Fruit fly (Drosophila melanogaster): ENCODE data around the gene CG31115.
A peak's percentile ranks its signal among the peaks of the same experiment; 100 is the strongest.

CG31115 gene

dm6 chr3R:25024895-25025557 is 11.7 kb upstream of the CG31115 start, which contains the start of the genes EMC6 and Hr96 (continued):
- TF ChIP-seq p53 (GFP tag; optimal IDR thresholded peaks at IDR 0.05) (peak; percentile 78), Oli (tag; optimal IDR thresholded peaks at IDR 0.05) (peak; percentile 87), CG5245 (GFP tag; optimal IDR thresholded peaks at IDR 0.05) (peak; percentile 89), HLH4C (GFP tag; IDR thresholded peaks at IDR 0.05; ENCODE audit: partially characterized antibody) (peak; percentile 84), hbn (GFP tag; IDR thresholded peaks at IDR 0.05; ENCODE audit: partially characterized antibody) (peak; percentile 45), dm (GFP tag; optimal IDR thresholded peaks at IDR 0.05) (peak; percentile 84), crc (GFP tag; optimal IDR thresholded peaks at IDR 0.05) (peak; percentile 77), CG6683 (GFP tag; optimal IDR thresholded peaks at IDR 0.05) (peak; percentile 83), CG7357 (GFP tag; IDR thresholded peaks at IDR 0.05) (peak; percentile 82), Atf3 (GFP tag; optimal IDR thresholded peaks at IDR 0.05) (peak; percentile 91), tio (GFP tag; optimal IDR thresholded peaks at IDR 0.05) (no peak), CG18599 (GFP tag; optimal IDR thresholded peaks at IDR 0.05) (peak; percentile 96)

- TF ChIP-seq CG9437 (GFP tag; optimal IDR thresholded peaks at IDR 0.05) (peak; percentile 61), CG4360 (GFP tag; IDR thresholded peaks at IDR 0.05) (no peak), BtbVII (GFP tag; optimal IDR thresholded peaks at IDR 0.05) (peak; percentile 59), CG13424 (tag; optimal IDR thresholded peaks at IDR 0.05) (peak; percentile 59), CG17912 (GFP tag; optimal IDR thresholded peaks at IDR 0.05) (peak; percentile 18), fd64A (GFP tag; optimal IDR thresholded peaks at IDR 0.05) (no peak), tna (GFP tag; IDR thresholded peaks at IDR 0.05; ENCODE audit: partially characterized antibody) (no peak), mirr (GFP tag; optimal IDR thresholded peaks at IDR 0.05) (peak; percentile 84), row (GFP tag; IDR thresholded peaks at IDR 0.05) (peak; percentile 66), unpg (GFP tag; optimal IDR thresholded peaks at IDR 0.05) (no peak), dan (GFP tag; IDR thresholded peaks at IDR 0.05) (no peak), Hr51 (GFP tag; optimal IDR thresholded peaks at IDR 0.05) (no peak), HLH54F (GFP tag; optimal IDR thresholded peaks at IDR 0.05) (peak; percentile 45), HmgZ (tag; optimal IDR thresholded peaks at IDR 0.05) (peak; percentile 32), CG11398 (GFP tag; optimal IDR thresholded peaks at IDR 0.05) (no peak), dpn (GFP tag; optimal IDR thresholded peaks at IDR 0.05) (peak in 1 of 2 experiments; percentile 45), CG15514 (GFP tag; optimal IDR thresholded peaks at IDR 0.05) (peak; percentile 14), CG10274 (GFP tag; optimal IDR thresholded peaks at IDR 0.05) (peak; percentile 21), CG6765 (GFP tag; optimal IDR thresholded peaks at IDR 0.05) (peak; percentile 54), Jarid2 (GFP tag; optimal IDR thresholded peaks at IDR 0.05) (no peak), CG5180 (GFP tag; optimal IDR thresholded peaks at IDR 0.05) (no peak), CG12071 (GFP tag; optimal IDR thresholded peaks at IDR 0.05) (no peak), CG12299 (tag; optimal IDR thresholded peaks at IDR 0.05) (peak; percentile 17), CG18011 (GFP tag; optimal IDR thresholded peaks at IDR 0.05) (peak; percentile 12), CG9609 (GFP tag; optimal IDR thresholded peaks at IDR 0.05) (peak; percentile 9), CG7786 (GFP tag; optimal IDR thresholded peaks at IDR 0.05) (peak; percentile 36), CG7839 (tag; optimal IDR thresholded peaks at IDR 0.05) (no peak), zfh2 (GFP tag; optimal IDR thresholded peaks at IDR 0.05) (peak; percentile 10), CG6272 (GFP tag; IDR thresholded peaks at IDR 0.05) (no peak), onecut (GFP tag; IDR thresholded peaks at IDR 0.05) (0 out of 2 replicates have a peak, but pooled peaks have one; percentile 6), Nf-YB (GFP tag; optimal IDR thresholded peaks at IDR 0.05) (peak; percentile 26), Ets65A (GFP tag) (peak; percentile 90), stc (GFP tag; IDR thresholded peaks at IDR 0.05) (peak; percentile 24; the same call in 1 of the 2 replicates), CG12155 (GFP tag; optimal IDR thresholded peaks at IDR 0.05) (peak; percentile 28)
Measured at dm6 chr3R:25027281-25028219, 9.2 kb upstream of the CG31115 start.
